Fruit fly (Drosophila melanogaster) whole organism, embryonic: ENCODE data around the gene GstD8.

ENCODE experiments used
- CG1603 ChIP-seq: fragments of 200-800 bp; sonication (Bioruptor generic); optimal IDR thresholded peaks from 2 replicates; lab custom pipeline; 2019; ENCODE audit warnings: missing biosample characterization, mild to moderate bottlenecking, missing genetic modification characterization, moderate library complexity
- stwl ChIP-seq: fragments of 200-800 bp; sonication (Bioruptor generic); optimal IDR thresholded peaks from 3 replicates; lab custom pipeline; 2018; ENCODE audit warnings: missing biosample characterization, mild to moderate bottlenecking, missing genetic modification characterization, moderate library complexity

DNA sequence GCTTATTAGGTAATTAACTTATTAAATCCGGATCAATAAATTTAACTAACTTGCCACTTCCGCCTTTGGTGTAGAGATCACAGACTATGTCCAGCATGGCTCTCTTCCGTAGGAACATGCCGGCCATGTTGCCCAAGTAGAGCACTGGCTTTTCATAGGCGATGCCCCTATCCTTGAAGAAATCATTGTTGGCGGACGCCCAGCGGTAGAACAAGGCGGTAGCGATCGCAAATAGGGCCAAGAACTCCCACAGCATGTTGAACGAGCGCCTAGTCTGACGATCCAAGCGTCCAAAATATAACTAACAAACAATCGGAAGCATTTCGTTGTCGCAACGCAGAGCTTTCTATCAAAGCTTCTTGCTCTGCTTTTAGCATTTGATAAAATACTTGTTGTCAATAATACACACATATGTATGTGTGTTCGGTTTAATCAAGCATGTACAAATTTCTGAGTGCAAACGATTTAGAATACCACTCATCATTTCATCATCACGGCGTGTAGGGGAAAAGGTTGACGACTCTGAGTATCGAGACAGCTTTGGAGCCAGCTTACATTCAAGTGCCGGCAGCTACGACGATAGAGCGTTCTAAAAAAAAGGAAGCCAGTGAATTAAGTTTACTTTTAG, 18.9 kb downstream of the GstD8 start, which contains the start of gene Cyp9f3:
- no peak for TF ChIP-seq stwl (tag; lab: Kevin White, UChicago)
- no peak for TF ChIP-seq CG1603 (tag; lab: Kevin White, UChicago)
